Fruit fly (Drosophila melanogaster) whole organism, embryonic: ENCODE results near the gene CG6398.

Experiments
- Ada2b ChIP-seq: fragments of 200-800 bp; sonication (Bioruptor generic); IDR thresholded peaks from 2 replicates; pipeline ENCODE4 v1.3.6; 2022; ENCODE audit warnings: missing biosample characterization, missing genetic modification characterization
- CG10366 ChIP-seq: fragments of 200-800 bp; sonication (Bioruptor generic); IDR thresholded peaks from 2 replicates; pipeline ENCODE4 v1.3.6; 2022; ENCODE audit warnings: missing biosample characterization, missing genetic modification characterization
- CG10959 ChIP-seq: fragments of 200-800 bp; sonication (Bioruptor generic); IDR thresholded peaks from 2 replicates; pipeline ENCODE4 v1.3.6; 2022; ENCODE audit warnings: missing biosample characterization, missing genetic modification characterization
- CG11247 ChIP-seq: fragments of 200-800 bp; sonication (Bioruptor generic); IDR thresholded peaks from 2 replicates; pipeline ENCODE4 v1.3.6; 2022; ENCODE audit warnings: missing biosample characterization, missing genetic modification characterization
- CG11695 ChIP-seq: fragments of 200-800 bp; sonication (Bioruptor generic); IDR thresholded peaks from 3 replicates; pipeline ENCODE4 v1.3.6; 2022; ENCODE audit warnings: missing biosample characterization, missing genetic modification characterization
- CG11696 ChIP-seq: fragments of 200-800 bp; sonication (Bioruptor generic); IDR thresholded peaks from 2 replicates; pipeline ENCODE4 v1.3.6; 2022; ENCODE audit warnings: missing biosample characterization, missing genetic modification characterization
- CG12071 ChIP-seq: fragments of 200-800 bp; sonication (Bioruptor generic); optimal IDR thresholded peaks from 3 replicates; lab custom pipeline; 2018; ENCODE audit warnings: missing biosample characterization, mild to moderate bottlenecking, missing genetic modification characterization
- CG12219 ChIP-seq: fragments of 200-800 bp; sonication (Bioruptor generic); optimal IDR thresholded peaks from 3 replicates; lab custom pipeline; 2018; ENCODE audit warnings: missing biosample characterization, mild to moderate bottlenecking, missing genetic modification characterization
- CG12942 ChIP-seq: fragments of 200-800 bp; sonication (Bioruptor generic); optimal IDR thresholded peaks from 3 replicates; lab custom pipeline; 2016; ENCODE audit warnings: missing biosample characterization, missing genetic modification characterization
- CG15073 ChIP-seq: fragments of 200-800 bp; sonication (Bioruptor generic); optimal IDR thresholded peaks from 2 replicates; lab custom pipeline; 2016; ENCODE audit warnings: missing biosample characterization, missing genetic modification characterization
- CG1529 ChIP-seq: fragments of 200-800 bp; sonication (Bioruptor generic); optimal IDR thresholded peaks from 3 replicates; lab custom pipeline; 2018; ENCODE audit warnings: missing biosample characterization, missing genetic modification characterization
- CG16813 ChIP-seq: fragments of 200-800 bp; sonication (Bioruptor generic); IDR thresholded peaks from 3 replicates; pipeline ENCODE4 v1.3.6; 2022; ENCODE audit warnings: missing biosample characterization, missing genetic modification characterization; ENCODE audit not compliant: partially characterized antibody
- CG17568 ChIP-seq: fragments of 200-800 bp; sonication (Bioruptor generic); optimal IDR thresholded peaks from 2 replicates; lab custom pipeline; 2018; ENCODE audit warnings: missing biosample characterization, mild to moderate bottlenecking, missing genetic modification characterization, moderate library complexity
- CG1792 ChIP-seq: fragments of 200-800 bp; sonication (Bioruptor generic); optimal IDR thresholded peaks from 2 replicates; lab custom pipeline; 2016; ENCODE audit warnings: missing biosample characterization, missing genetic modification characterization
- CG32772 ChIP-seq: fragments of 200-800 bp; sonication (Bioruptor generic); IDR thresholded peaks from 2 replicates; pipeline ENCODE4 v1.3.6; 2022; ENCODE audit warnings: missing biosample characterization, missing genetic modification characterization
- CG3407 ChIP-seq: fragments of 200-800 bp; sonication (Bioruptor generic); optimal IDR thresholded peaks from 2 replicates; lab custom pipeline; 2018; ENCODE audit warnings: missing biosample characterization, mild to moderate bottlenecking, missing genetic modification characterization
- CG3995 ChIP-seq: fragments of 200-800 bp; sonication (Bioruptor generic); optimal IDR thresholded peaks from 3 replicates; lab custom pipeline; 2016; ENCODE audit warnings: missing biosample characterization, missing genetic modification characterization
- CG4282 ChIP-seq: fragments of 200-800 bp; sonication (Bioruptor generic); optimal IDR thresholded peaks from 2 replicates; lab custom pipeline; 2016; ENCODE audit warnings: missing biosample characterization, missing genetic modification characterization
- CG4404 ChIP-seq: fragments of 200-800 bp; sonication (Bioruptor generic); IDR thresholded peaks from 2 replicates; pipeline ENCODE4 v1.3.6; 2022; ENCODE audit warnings: missing biosample characterization, missing genetic modification characterization
- CG8388 ChIP-seq: fragments of 200-800 bp; sonication (Bioruptor generic); optimal IDR thresholded peaks from 2 replicates; lab custom pipeline; 2019; ENCODE audit warnings: missing biosample characterization, mild to moderate bottlenecking, missing genetic modification characterization, moderate library complexity
- CG9215 ChIP-seq: fragments of 200-800 bp; sonication (Bioruptor generic); IDR thresholded peaks from 2 replicates; pipeline ENCODE4 v1.3.6; 2022; ENCODE audit warnings: missing biosample characterization, missing genetic modification characterization
- CTCF ChIP-seq: fragments of 200-800 bp; sonication (Bioruptor generic); optimal IDR thresholded peaks from 2 replicates; lab custom pipeline; 2017; ENCODE audit warnings: missing biosample characterization, mild to moderate bottlenecking, missing genetic modification characterization, moderate library complexity
- Camta ChIP-seq: fragments of 200-800 bp; sonication (Bioruptor generic); optimal IDR thresholded peaks from 2 replicates; lab custom pipeline; 2016; ENCODE audit warnings: missing biosample characterization, missing genetic modification characterization
- CoRest ChIP-seq: fragments of 200-800 bp; sonication (Bioruptor generic); optimal IDR thresholded peaks from 3 replicates; lab custom pipeline; 2018; ENCODE audit warnings: missing biosample characterization, mild to moderate bottlenecking, missing genetic modification characterization, moderate library complexity
- D ChIP-seq, 2 experiments: fragments of 200-800 bp in 1 of 2; fragments of >200 bp in 1 of 2; sonication (Bioruptor generic) in 1 of 2; optimal IDR thresholded peaks; 2 replicates in 1 of 2; 3 replicates in 1 of 2; lab custom pipeline; 2017; ENCODE audit warnings: mild to moderate bottlenecking in 1 of 2, missing biosample characterization in 1 of 2, missing genetic modification characterization in 1 of 2, missing genetic modification reagents in 1 of 2
- D19B ChIP-seq: fragments of 200-800 bp; sonication (Bioruptor generic); optimal IDR thresholded peaks from 2 replicates; lab custom pipeline; 2017; ENCODE audit warnings: missing biosample characterization, mild to moderate bottlenecking, missing genetic modification characterization
- Dad ChIP-seq: fragments of 200-800 bp; sonication (Bioruptor generic); optimal IDR thresholded peaks from 3 replicates; lab custom pipeline; 2016; ENCODE audit warnings: missing biosample characterization, missing genetic modification characterization
- Doc2 ChIP-seq: fragments of 200-800 bp; sonication (Bioruptor generic); IDR thresholded peaks from 2 replicates; pipeline ENCODE4 v1.3.6; 2022; ENCODE audit warnings: missing biosample characterization, missing genetic modification characterization
- E2f1 ChIP-seq: fragments of 200-800 bp; sonication (Bioruptor generic); IDR thresholded peaks from 2 replicates; pipeline ENCODE4 v1.3.6; 2022; ENCODE audit warnings: missing biosample characterization, missing genetic modification characterization
- HHEX ChIP-seq: fragments of 200-800 bp; sonication (Bioruptor generic); optimal IDR thresholded peaks from 3 replicates; lab custom pipeline; 2017; ENCODE audit warnings: missing biosample characterization, mild to moderate bottlenecking, missing genetic modification characterization, missing genetic modification reagents
- Hey ChIP-seq: fragments of 200-800 bp; sonication (Bioruptor generic); optimal IDR thresholded peaks from 3 replicates; lab custom pipeline; 2018; ENCODE audit warnings: missing biosample characterization, mild to moderate bottlenecking, missing genetic modification characterization
- Hmx ChIP-seq: fragments of 200-800 bp; sonication (Bioruptor generic); optimal IDR thresholded peaks from 2 replicates; lab custom pipeline; 2016; ENCODE audit warnings: missing biosample characterization, missing genetic modification characterization
- NC2β ChIP-seq: fragments of 200-800 bp; sonication (Bioruptor generic); optimal IDR thresholded peaks from 2 replicates; lab custom pipeline; 2016; ENCODE audit warnings: missing biosample characterization, missing genetic modification characterization
- Opbp ChIP-seq: fragments of 200-800 bp; sonication (Bioruptor generic); IDR thresholded peaks from 3 replicates; pipeline ENCODE4 v1.3.6; 2022; ENCODE audit warnings: missing biosample characterization, missing genetic modification characterization; ENCODE audit not compliant: partially characterized antibody
- Ptx1 ChIP-seq: fragments of 200-800 bp; sonication (Bioruptor generic); IDR thresholded peaks from 2 replicates; pipeline ENCODE4 v1.3.6; 2022; ENCODE audit warnings: missing biosample characterization, missing genetic modification characterization
- ara ChIP-seq: fragments of 200-800 bp; sonication (Bioruptor generic); IDR thresholded peaks from 2 replicates; pipeline ENCODE4 v1.3.6; 2022; ENCODE audit warnings: missing biosample characterization, missing genetic modification characterization
- cad ChIP-seq: fragments of >200 bp; optimal IDR thresholded peaks from 2 replicates; lab custom pipeline; 2017; ENCODE audit warnings: missing biosample characterization, missing genetic modification characterization
- chm ChIP-seq: fragments of 200-800 bp; sonication (Bioruptor generic); IDR thresholded peaks from 2 replicates; pipeline ENCODE4 v1.3.6; 2022; ENCODE audit warnings: missing biosample characterization, missing genetic modification characterization
- cwo ChIP-seq: fragments of 200-800 bp; sonication (Bioruptor generic); optimal IDR thresholded peaks from 3 replicates; lab custom pipeline; 2017; ENCODE audit warnings: missing biosample characterization, missing genetic modification characterization, mild to moderate bottlenecking, moderate library complexity, missing genetic modification reagents
- hth ChIP-seq: fragments of >200 bp; optimal IDR thresholded peaks from 2 replicates; lab custom pipeline; 2017; ENCODE audit warnings: inconsistent platforms
- ind ChIP-seq: fragments of 200-800 bp; sonication (Bioruptor generic); optimal IDR thresholded peaks from 3 replicates; lab custom pipeline; 2016; ENCODE audit warnings: missing biosample characterization, missing genetic modification characterization
- kay ChIP-seq: fragments of 200-800 bp; sonication (Bioruptor generic); optimal IDR thresholded peaks from 2 replicates; lab custom pipeline; 2016; ENCODE audit warnings: missing biosample characterization, missing genetic modification characterization
- lab ChIP-seq: fragments of 200-800 bp; sonication (Bioruptor generic); optimal IDR thresholded peaks from 3 replicates; lab custom pipeline; 2017; ENCODE audit warnings: missing biosample characterization, missing genetic modification characterization, mild to moderate bottlenecking, moderate library complexity, missing genetic modification reagents
- mirr ChIP-seq: fragments of 200-800 bp; sonication (Bioruptor generic); optimal IDR thresholded peaks from 3 replicates; lab custom pipeline; 2018; ENCODE audit warnings: missing biosample characterization, mild to moderate bottlenecking, missing genetic modification characterization
- oc ChIP-seq: fragments of 200-800 bp; sonication (Bioruptor generic); optimal IDR thresholded peaks from 2 replicates; lab custom pipeline; 2018; ENCODE audit warnings: missing biosample characterization, mild to moderate bottlenecking, missing genetic modification characterization, moderate library complexity
- ranshi ChIP-seq: fragments of 200-800 bp; sonication (Bioruptor generic); IDR thresholded peaks from 2 replicates; pipeline ENCODE4 v1.3.6; 2022; ENCODE audit warnings: missing biosample characterization, missing genetic modification characterization
- ssp ChIP-seq: fragments of 200-800 bp; sonication (Bioruptor generic); IDR thresholded peaks from 2 replicates; pipeline ENCODE4 v1.3.6; 2022; ENCODE audit warnings: missing biosample characterization, missing genetic modification characterization
- tna ChIP-seq: fragments of 200-800 bp; sonication (Bioruptor generic); IDR thresholded peaks from 2 replicates; pipeline ENCODE4 v1.3.6; 2022; ENCODE audit warnings: missing biosample characterization, missing genetic modification characterization; ENCODE audit not compliant: partially characterized antibody
- tx ChIP-seq: fragments of 200-800 bp; sonication (Bioruptor generic); optimal IDR thresholded peaks from 2 replicates; lab custom pipeline; 2016; ENCODE audit warnings: missing biosample characterization, missing genetic modification characterization
- usp ChIP-seq: fragments of >200 bp; optimal IDR thresholded peaks from 2 replicates; lab custom pipeline; 2017; ENCODE audit warnings: missing biosample characterization, missing genetic modification characterization
- vfl ChIP-seq: fragments of 200-800 bp; sonication (Bioruptor generic); optimal IDR thresholded peaks from 2 replicates; lab custom pipeline; 2016; ENCODE audit warnings: missing biosample characterization, missing genetic modification characterization

Gene CG6398

DNA sequence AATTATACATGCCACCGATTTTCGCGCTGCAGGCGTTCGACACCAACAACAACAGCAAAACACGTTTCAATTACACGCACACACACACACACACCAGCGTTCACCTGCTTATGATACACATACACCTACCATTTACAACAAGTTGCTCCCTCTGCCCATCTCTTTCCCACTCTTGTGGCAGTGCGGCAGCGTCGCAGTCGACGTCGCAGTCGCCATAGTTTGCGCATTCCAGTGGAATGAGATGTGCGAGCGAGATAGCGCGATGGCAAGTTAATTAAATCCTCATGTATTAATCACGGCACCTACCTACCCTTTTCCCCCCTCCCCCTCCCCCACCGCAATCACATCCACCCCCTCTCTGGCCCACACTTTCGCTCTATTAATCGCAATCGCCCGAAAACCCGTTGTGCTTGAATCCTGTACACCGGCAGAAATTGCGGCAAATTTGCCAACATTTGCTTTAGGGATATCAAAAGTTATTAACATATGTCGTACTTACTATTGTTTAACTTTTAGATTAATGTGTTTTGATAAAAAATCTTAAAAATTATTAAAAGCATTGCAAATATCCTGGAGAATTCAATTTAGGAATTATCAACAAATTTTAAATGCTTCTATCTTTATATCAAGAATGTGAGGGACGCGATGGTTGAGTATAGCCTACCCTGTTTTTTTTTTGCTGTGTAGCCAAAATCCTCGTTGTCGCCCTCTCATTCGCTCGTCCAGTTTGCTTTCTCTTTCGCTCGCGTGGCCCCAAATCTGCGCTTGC lies 28.1 kb upstream of the CG6398 start (continued):
- TF ChIP-seq vfl (GFP tag; lab: Kevin White, UChicago) = no peak
- TF ChIP-seq lab (GFP tag; lab: Kevin White, UChicago) = peak; percentile 61
- no peak; the same call in 1 of the 2 replicates for TF ChIP-seq ranshi (GFP tag; lab: Robert Waterston, UW)
- no peak for TF ChIP-seq Dad
- TF ChIP-seq CG15073 (GFP tag; lab: Kevin White, UChicago) = no peak
- TF ChIP-seq D19B (GFP tag; lab: Kevin White, UChicago) = peak; percentile 17
- TF ChIP-seq CG8388 (GFP tag; lab: Kevin White, UChicago) = peak; percentile 10
- no peak for TF ChIP-seq Opbp (GFP tag; lab: Robert Waterston, UW)
- TF ChIP-seq ind (GFP tag; lab: Kevin White, UChicago) = peak; percentile 28
- TF ChIP-seq CG11247 = no peak
- no peak for TF ChIP-seq D (optimal IDR thresholded peaks at IDR 0.05; lab: Kevin White, UChicago)
- TF ChIP-seq D (GFP tag; optimal IDR thresholded peaks at IDR 0.05; lab: Kevin White, UChicago) = peak; percentile 9
- TF ChIP-seq CG12219 (GFP tag; lab: Kevin White, UChicago) = peak; percentile 8
- no peak for TF ChIP-seq mirr (GFP tag; lab: Kevin White, UChicago)
- TF ChIP-seq CG12071 (GFP tag; lab: Kevin White, UChicago) = no peak
- TF ChIP-seq ssp = peak; percentile 40; the same call in 1 of the 2 replicates
- no peak for TF ChIP-seq Doc2 (GFP tag; lab: Robert Waterston, UW)
- peak; percentile 19; the same call in 1 of the 2 replicates for TF ChIP-seq E2f1 (GFP tag; lab: Robert Waterston, UW)
- TF ChIP-seq CG4282 (GFP tag; lab: Kevin White, UChicago) = no peak
- TF ChIP-seq hth (lab: Kevin White, UChicago) = no peak
- TF ChIP-seq Ptx1 (GFP tag; lab: Robert Waterston, UW) = peak; percentile 36; the same call in 1 of the 2 replicates
- no peak for TF ChIP-seq CG10959 (GFP tag; lab: Robert Waterston, UW)
- TF ChIP-seq CG3407 (GFP tag; lab: Kevin White, UChicago) = no peak
- TF ChIP-seq kay (GFP tag; lab: Kevin White, UChicago) = no peak
- no peak for TF ChIP-seq CG1792 (GFP tag; lab: Kevin White, UChicago)
- peak; percentile 40 for TF ChIP-seq cwo
- TF ChIP-seq CG16813 (GFP tag; lab: Robert Waterston, UW) = no peak
- no peak for TF ChIP-seq tx
- TF ChIP-seq ara (GFP tag; lab: Robert Waterston, UW) = peak; percentile 36; the same call in 1 of the 2 replicates
- no peak for TF ChIP-seq CG11695 (GFP tag; lab: Robert Waterston, UW)
- no peak; the same call in 1 of the 2 replicates for TF ChIP-seq CG10366
- TF ChIP-seq CG9215 = peak; percentile 40; the same call in 1 of the 2 replicates
- no peak for TF ChIP-seq Camta
- no peak for TF ChIP-seq CG17568 (GFP tag; lab: Kevin White, UChicago)
- TF ChIP-seq CG12942 (GFP tag; lab: Kevin White, UChicago) = peak; percentile 5
- TF ChIP-seq Hey (tag; lab: Kevin White, UChicago) = no peak
- no peak for TF ChIP-seq tna (GFP tag; lab: Robert Waterston, UW)
- no peak for TF ChIP-seq CTCF (GFP tag; lab: Kevin White, UChicago)
- no peak for TF ChIP-seq CG1529 (GFP tag; lab: Kevin White, UChicago)
- TF ChIP-seq CG3995 (GFP tag; lab: Kevin White, UChicago) = no peak
- TF ChIP-seq usp (GFP tag; lab: Kevin White, UChicago) = no peak
- no peak for TF ChIP-seq CG11696 (GFP tag; lab: Robert Waterston, UW)
- no peak for TF ChIP-seq NC2β
- TF ChIP-seq oc (tag; lab: Kevin White, UChicago) = no peak
- peak; percentile 34 for TF ChIP-seq HHEX (GFP tag; lab: Kevin White, UChicago)
- no peak for TF ChIP-seq cad
- peak; percentile 43 for TF ChIP-seq CoRest
- no peak for TF ChIP-seq CG32772 (GFP tag; lab: Robert Waterston, UW)
- no peak for TF ChIP-seq Hmx (GFP tag; lab: Kevin White, UChicago)
- TF ChIP-seq chm (GFP tag; lab: Robert Waterston, UW) = no peak
- peak; percentile 43 for TF ChIP-seq CG4404 (GFP tag; lab: Robert Waterston, UW)
- TF ChIP-seq Ada2b (GFP tag; lab: Robert Waterston, UW) = peak; percentile 21; the same call in 1 of the 2 replicates
